Worm (Caenorhabditis elegans) whole organism, L4 larva: ENCODE measurements around the gene riok-3.

Source experiments
- F10B5.3 ChIP-seq: sonication (generic microtip); optimal IDR thresholded peaks from 2 replicates; lab custom pipeline; 2016; ENCODE audit warnings: mild to moderate bottlenecking, missing genetic modification characterization, missing compliant biosample characterization
- F44E2.7 ChIP-seq: fragments of 200-800 bp; sonication (Bioruptor generic); IDR thresholded peaks from 2 replicates; pipeline ENCODE4 v2.1.2; 2022; ENCODE audit warnings: missing genetic modification characterization, missing compliant biosample characterization
- F49E8.2 ChIP-seq: sonication (generic microtip); optimal IDR thresholded peaks from 2 replicates; lab custom pipeline; 2016; ENCODE audit warnings: missing compliant biosample characterization, mild to moderate bottlenecking, missing genetic modification characterization, borderline replicate concordance
- Y105C5A.15 ChIP-seq: fragments of 200-800 bp; sonication (Bioruptor generic); IDR thresholded peaks from 2 replicates; pipeline ENCODE4 v1.3.6; 2022; ENCODE audit warnings: missing genetic modification characterization, missing compliant biosample characterization
- Y75B8A.6 ChIP-seq: fragments of 200-800 bp; sonication (Bioruptor generic); IDR thresholded peaks from 2 replicates; pipeline ENCODE4 v1.3.6; 2022; ENCODE audit warnings: missing genetic modification reagents, missing genetic modification characterization, missing compliant biosample characterization
- ZK337.2 ChIP-seq: fragments of 200-800 bp; sonication (Bioruptor generic); IDR thresholded peaks from 2 replicates; pipeline ENCODE4 v1.3.6; 2022; ENCODE audit warnings: missing genetic modification reagents, missing genetic modification characterization, missing compliant biosample characterization
- aha-1 ChIP-seq: fragments of 150-350 bp; peaks from one replicate; lab custom pipeline; 2014; ENCODE audit warnings: missing biosample characterization, missing genetic modification characterization
- ceh-20 ChIP-seq: fragments of 200-800 bp; sonication (Bioruptor generic); IDR thresholded peaks from 2 replicates; pipeline ENCODE4 v1.3.6; 2022; ENCODE audit warnings: missing genetic modification reagents, missing genetic modification characterization, missing compliant biosample characterization
- ceh-28 ChIP-seq: fragments of 150-350 bp; optimal IDR thresholded peaks from 2 replicates; lab custom pipeline; 2014; ENCODE audit warnings: missing biosample characterization, missing genetic modification reagents, missing genetic modification characterization
- ceh-44 ChIP-seq: fragments of 200-800 bp; sonication (Bioruptor generic); IDR thresholded peaks from 2 replicates; pipeline ENCODE4 v1.3.6; 2022; ENCODE audit warnings: missing genetic modification reagents, missing genetic modification characterization, missing compliant biosample characterization
- ceh-62 ChIP-seq: sonication (generic microtip); optimal IDR thresholded peaks from 2 replicates; lab custom pipeline; 2017; ENCODE audit warnings: missing biosample characterization, missing genetic modification characterization
- daf-19 ChIP-seq: fragments of 200-800 bp; sonication (Bioruptor generic); conservative IDR thresholded peaks from 2 replicates; pipeline ENCODE4 v1.3.6; 2022; ENCODE audit warnings: missing genetic modification characterization, missing compliant biosample characterization
- duxl-1 ChIP-seq: sonication (generic microtip); optimal IDR thresholded peaks from 2 replicates; lab custom pipeline; 2016; ENCODE audit warnings: mild to moderate bottlenecking, missing genetic modification characterization, moderate library complexity, missing compliant biosample characterization; ENCODE audit not compliant: poor library complexity
- dve-1 ChIP-seq: sonication (generic microtip); optimal IDR thresholded peaks from 2 replicates; lab custom pipeline; 2017; ENCODE audit warnings: antibody characterized with exemption, mild to moderate bottlenecking, missing genetic modification characterization, missing compliant biosample characterization; ENCODE audit not compliant: insufficient read depth
- egl-27 ChIP-seq: sonication (generic microtip); optimal IDR thresholded peaks from 3 replicates; lab custom pipeline; 2017; ENCODE audit warnings: missing biosample characterization, missing genetic modification reagents, missing genetic modification characterization
- egl-43 ChIP-seq: fragments of 200-800 bp; sonication (Bioruptor generic); IDR thresholded peaks from 2 replicates; pipeline ENCODE4 v1.3.6; 2022; ENCODE audit warnings: missing genetic modification reagents, missing genetic modification characterization, missing compliant biosample characterization
- fos-1 ChIP-seq: fragments of 150-350 bp; optimal IDR thresholded peaks from 2 replicates; lab custom pipeline; 2014; ENCODE audit warnings: missing biosample characterization, missing genetic modification characterization
- hlh-11 ChIP-seq: fragments of 200-800 bp; sonication (Bioruptor generic); optimal IDR thresholded peaks from 2 replicates; lab custom pipeline; 2018; ENCODE audit warnings: mild to moderate bottlenecking, missing genetic modification characterization, missing compliant biosample characterization
- hlh-30 ChIP-seq: sonication (generic microtip); optimal IDR thresholded peaks from 2 replicates; lab custom pipeline; 2017; ENCODE audit warnings: antibody characterized with exemption, mild to moderate bottlenecking, missing genetic modification characterization, missing compliant biosample characterization; ENCODE audit not compliant: insufficient read depth
- jun-1 ChIP-seq: fragments of 150-350 bp; optimal IDR thresholded peaks from 2 replicates; lab custom pipeline; 2014; ENCODE audit warnings: missing biosample characterization, missing genetic modification reagents, missing genetic modification characterization
- lin-13 ChIP-seq: fragments of 150-350 bp; optimal IDR thresholded peaks from 2 replicates; lab custom pipeline; 2014; ENCODE audit warnings: missing biosample characterization, missing genetic modification reagents, missing genetic modification characterization
- lin-29 ChIP-seq: fragments of 200-800 bp; sonication (Bioruptor generic); IDR thresholded peaks from 2 replicates; pipeline ENCODE4 v1.3.6; 2022; ENCODE audit warnings: missing genetic modification reagents, missing genetic modification characterization, missing compliant biosample characterization
- lin-38 ChIP-seq: fragments of 200-800 bp; sonication (Bioruptor generic); IDR thresholded peaks from 2 replicates; pipeline ENCODE4 v1.3.6; 2022; ENCODE audit warnings: missing genetic modification reagents, missing genetic modification characterization, missing compliant biosample characterization
- lsy-2 ChIP-seq, 2 experiments: fragments of 150-350 bp in 1 of 2; sonication (generic microtip) in 1 of 2; optimal IDR thresholded peaks; 2 replicates each; lab custom pipeline; 2014 to 2017; ENCODE audit warnings: missing biosample characterization in 2 of 2, missing genetic modification characterization in 2 of 2
- mep-1 ChIP-seq: fragments of 150-350 bp; sonication (generic microtip); optimal IDR thresholded peaks from 3 replicates; lab custom pipeline; 2014; ENCODE audit warnings: missing biosample characterization, missing genetic modification characterization
- mes-2 ChIP-seq: sonication (generic microtip); optimal IDR thresholded peaks from 2 replicates; lab custom pipeline; 2016; ENCODE audit warnings: missing genotype, mild to moderate bottlenecking, missing genetic modification characterization, missing compliant biosample characterization; ENCODE audit not compliant: poor library complexity, severe bottlenecking
- nhr-102 ChIP-seq: sonication (generic microtip); optimal IDR thresholded peaks from 2 replicates; lab custom pipeline; 2016; ENCODE audit warnings: mild to moderate bottlenecking, missing genetic modification characterization, moderate library complexity, missing compliant biosample characterization
- nhr-237 ChIP-seq: sonication (generic microtip); optimal IDR thresholded peaks from 2 replicates; lab custom pipeline; 2017; ENCODE audit warnings: missing biosample characterization, missing genetic modification characterization
- nhr-6 ChIP-seq: fragments of 150-350 bp; optimal IDR thresholded peaks from 2 replicates; lab custom pipeline; 2014; ENCODE audit warnings: missing biosample characterization, missing genetic modification characterization
- nhr-77 ChIP-seq: fragments of 150-350 bp; optimal IDR thresholded peaks from 2 replicates; lab custom pipeline; 2014; ENCODE audit warnings: missing biosample characterization, missing genetic modification characterization
- pqm-1 ChIP-seq: sonication (generic microtip); optimal IDR thresholded peaks from 2 replicates; lab custom pipeline; 2017; ENCODE audit warnings: missing biosample characterization, missing genetic modification characterization
- rbr-2 ChIP-seq: sonication (generic microtip); optimal IDR thresholded peaks from 2 replicates; lab custom pipeline; 2016; ENCODE audit warnings: missing genotype, missing genetic modification characterization, missing compliant biosample characterization
- saeg-2 ChIP-seq: fragments of 200-800 bp; sonication (Bioruptor generic); IDR thresholded peaks from 2 replicates; pipeline ENCODE4 v1.3.6; 2022; ENCODE audit warnings: missing genetic modification reagents, missing genetic modification characterization, missing compliant biosample characterization
- spr-1 ChIP-seq: sonication (generic microtip); optimal IDR thresholded peaks from 2 replicates; lab custom pipeline; 2016; ENCODE audit warnings: mild to moderate bottlenecking, missing genetic modification characterization, missing compliant biosample characterization
- spr-3 ChIP-seq: fragments of 200-800 bp; sonication (Bioruptor generic); optimal IDR thresholded peaks from 2 replicates; lab custom pipeline; 2018; ENCODE audit warnings: mild to moderate bottlenecking, missing genetic modification characterization, missing compliant biosample characterization
- tra-1 ChIP-seq: fragments of 200-800 bp; sonication (Bioruptor generic); IDR thresholded peaks from 2 replicates; pipeline ENCODE4 v1.3.6; 2022; ENCODE audit warnings: missing genetic modification reagents, missing genetic modification characterization, missing compliant biosample characterization
- unc-39 ChIP-seq: sonication (generic microtip); optimal IDR thresholded peaks from 2 replicates; lab custom pipeline; 2017; ENCODE audit warnings: missing biosample characterization, missing genetic modification characterization
- vab-7 ChIP-seq: fragments of 200-800 bp; sonication (Bioruptor generic); IDR thresholded peaks from 2 replicates; pipeline ENCODE4 v1.3.6; 2022; ENCODE audit warnings: missing genetic modification reagents, missing genetic modification characterization, missing compliant biosample characterization
- zip-11 ChIP-seq: fragments of 200-800 bp; sonication (Bioruptor generic); IDR thresholded peaks from 2 replicates; pipeline ENCODE4 v1.3.6; 2022; ENCODE audit warnings: missing genetic modification characterization, missing compliant biosample characterization
- zip-2 ChIP-seq: fragments of 150-350 bp; optimal IDR thresholded peaks from 2 replicates; lab custom pipeline; 2014; ENCODE audit warnings: missing biosample characterization, missing genetic modification characterization
- ztf-7 ChIP-seq: fragments of 150-350 bp; optimal IDR thresholded peaks from 2 replicates; lab custom pipeline; 2014; ENCODE audit warnings: missing biosample characterization, missing genetic modification characterization

riok-3 gene

ce11 chrIII:9762093-9762748 lies 42.6 kb downstream of the riok-3 start, which contains the start of gene gcc-2:
Gene gcc-2, minus strand, starts transcription at chrIII:9762143.
- TF ChIP-seq fos-1 (tag; lab: Kevin White, UChicago) (no peak), zip-11 (GFP tag; lab: Robert Waterston, UW) (no peak), aha-1 (tag; lab: Kevin White, UChicago) (peak; percentile 13), vab-7 (GFP tag; lab: Robert Waterston, UW) (no peak), spr-1 (no peak), pqm-1 (no peak), mes-2 (tag; lab: Kevin White, UChicago) (peak; percentile 9)

ce11 chrIII:9760184-9760583 lies 44.6 kb downstream of the riok-3 start:
- TF ChIP-seq Y105C5A.15: no peak
- peak; percentile 22 for TF ChIP-seq aha-1 (tag; lab: Kevin White, UChicago)

ce11 chrIII:9758848-9759247 lies 46.0 kb downstream of the riok-3 start, which contains the start of gene rmd-1:
Gene rmd-1, plus strand, starts transcription at chrIII:9759094.
- TF ChIP-seq lin-38 (GFP tag; lab: Robert Waterston, UW) (peak; percentile 51), hlh-30 (tag; lab: Kevin White, UChicago) (no peak)
- TF ChIP-seq, all 104 proteins: peak for 1

ce11 chrIII:9757414-9757813 lies 47.4 kb downstream of the riok-3 start, which contains the start of gene vps-53:
Gene vps-53, minus strand, starts transcription at chrIII:9757514.
- no peak for TF ChIP-seq duxl-1 (tag; lab: Kevin White, UChicago)
- TF ChIP-seq, all 104 proteins: peak for 0

- TF ChIP-seq ceh-44 (GFP tag; lab: Robert Waterston, UW): no peak
- TF ChIP-seq zip-11 (GFP tag; lab: Robert Waterston, UW): no peak
- TF ChIP-seq unc-39: no peak
- TF ChIP-seq lin-13 (GFP tag; lab: Kevin White, UChicago): no peak
- no peak for TF ChIP-seq jun-1 (tag; lab: Kevin White, UChicago)
- TF ChIP-seq nhr-6: no peak
- no peak for TF ChIP-seq egl-43 (GFP tag; lab: Robert Waterston, UW)
- no peak for TF ChIP-seq saeg-2 (GFP tag; lab: Robert Waterston, UW)
- TF ChIP-seq ztf-7 (tag; lab: Kevin White, UChicago): no peak
- peak; percentile 11 for TF ChIP-seq pqm-1
- TF ChIP-seq fos-1 (tag; lab: Kevin White, UChicago): no peak
- no peak for TF ChIP-seq vab-7 (GFP tag; lab: Robert Waterston, UW)
- TF ChIP-seq tra-1: no peak
- no peak for TF ChIP-seq spr-3 (GFP tag; lab: Kevin White, UChicago)
- TF ChIP-seq ceh-20 (GFP tag; lab: Robert Waterston, UW): no peak
- peak; percentile 58 for TF ChIP-seq hlh-11
- TF ChIP-seq rbr-2: no peak
- TF ChIP-seq nhr-102 (tag; lab: Kevin White, UChicago): peak; percentile 45
- TF ChIP-seq mes-2 (tag; lab: Kevin White, UChicago): peak; percentile 1
- no peak for TF ChIP-seq F44E2.7 (GFP tag; lab: Robert Waterston, UW)
- no peak for TF ChIP-seq ZK337.2 (GFP tag; lab: Robert Waterston, UW)
- no peak for TF ChIP-seq nhr-77 (tag; lab: Kevin White, UChicago)
- TF ChIP-seq nhr-237 (tag; lab: Kevin White, UChicago): no peak
- TF ChIP-seq ceh-62 (tag; lab: Kevin White, UChicago): no peak
- TF ChIP-seq F10B5.3 (tag; lab: Kevin White, UChicago): no peak
- TF ChIP-seq lin-29 (GFP tag; lab: Robert Waterston, UW): no peak
- TF ChIP-seq zip-2 (tag; lab: Kevin White, UChicago): no peak
- no peak for TF ChIP-seq daf-19 (GFP tag; lab: Robert Waterston, UW)
- peak; percentile 8 for TF ChIP-seq mep-1 (tag; lab: Kevin White, UChicago)
- TF ChIP-seq dve-1 (tag; lab: Kevin White, UChicago): peak; percentile 83
- no peak for TF ChIP-seq egl-27 (tag; lab: Kevin White, UChicago)
- TF ChIP-seq F49E8.2 (tag; lab: Kevin White, UChicago): no peak
- TF ChIP-seq ceh-28 (tag; lab: Kevin White, UChicago): no peak
- peak in 1 of 2 experiments; percentile 71 for TF ChIP-seq lsy-2 (tag; optimal IDR thresholded peaks at IDR 0.05; lab: Kevin White, UChicago)
- TF ChIP-seq Y75B8A.6 (GFP tag; lab: Robert Waterston, UW): no peak
These were observed 52.0 kb downstream of the riok-3 start, which contains the start of gene ech-6 for ce11 chrIII:9752852-9753251. Gene ech-6, minus strand, starts transcription at chrIII:9752883.
